Fruit fly (Drosophila melanogaster) S2 (cell line): ENCODE measurements around the gene sbr.

Experiments used
- CG8478 ChIP-seq: fragments of >200 bp; optimal IDR thresholded peaks from 2 replicates; lab custom pipeline; 2018
- CTCF ChIP-seq, 2 experiments: fragments of >200 bp; optimal IDR thresholded peaks; 2 replicates each; lab custom pipeline; 2018

dm6 chrX:10789279-10789678 is 57.6 kb downstream of the sbr start:
- no peak for TF ChIP-seq CG8478
- no peak for TF ChIP-seq CTCF (optimal IDR thresholded peaks at IDR 0.05; lab: Kevin White, UChicago)
